Worm (Caenorhabditis elegans): ENCODE data around the gene C10C6.13.

DNA sequence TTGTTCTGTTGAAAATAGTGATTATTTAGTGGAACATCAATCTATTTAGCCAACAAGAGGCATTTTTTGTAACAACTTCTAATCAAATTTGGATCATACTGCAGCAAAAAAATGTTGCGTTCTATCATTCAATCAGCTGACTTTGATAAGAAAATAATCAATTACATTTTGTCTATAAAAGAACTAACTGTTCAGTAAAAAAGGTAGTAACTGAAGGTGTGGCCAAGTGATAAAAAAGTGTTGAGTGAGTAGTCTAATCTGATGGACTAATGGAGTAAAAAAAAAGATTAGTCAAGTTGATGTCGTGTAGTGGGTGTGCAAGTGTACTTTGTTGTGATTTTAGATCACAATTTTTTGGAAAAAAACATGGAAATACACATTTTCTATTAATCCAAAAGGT is 22.8 kb upstream of the C10C6.13 start:
- TF ChIP-seq nhr-12 (tag; optimal IDR thresholded peaks at IDR 0.05) (no peak), fkh-10 (GFP tag; optimal IDR thresholded peaks at IDR 0.05) (no peak), ZK546.5 (tag; optimal IDR thresholded peaks at IDR 0.05) (no peak), nhr-237 (tag; optimal IDR thresholded peaks at IDR 0.05) (no peak), ztf-11 (tag; optimal IDR thresholded peaks at IDR 0.05) (no peak), zag-1 (tag; optimal IDR thresholded peaks at IDR 0.05) (no peak), ceh-16 (tag; optimal IDR thresholded peaks at IDR 0.05) (no peak), unc-62 (GFP tag; optimal IDR thresholded peaks at IDR 0.05) (no peak), tbx-2 (tag; optimal IDR thresholded peaks at IDR 0.05) (no peak), pha-4 (tag; optimal IDR thresholded peaks at IDR 0.05) (no peak), elt-1 (tag; optimal IDR thresholded peaks at IDR 0.05) (no peak)

Measured in whole organism, L3 larva.